Worm (Caenorhabditis elegans) whole organism, L4/young adult: ENCODE results near the gene cest-2.3.

Experiments
- W03F9.2 ChIP-seq: fragments of 150-350 bp; optimal IDR thresholded peaks from 2 replicates; lab custom pipeline; 2014; ENCODE audit warnings: missing biosample characterization, missing genetic modification characterization
- dao-5 ChIP-seq: sonication (generic microtip); optimal IDR thresholded peaks from 2 replicates; lab custom pipeline; 2016; ENCODE audit warnings: missing genotype, missing genetic modification characterization, moderate library complexity, missing compliant biosample characterization

DNA sequence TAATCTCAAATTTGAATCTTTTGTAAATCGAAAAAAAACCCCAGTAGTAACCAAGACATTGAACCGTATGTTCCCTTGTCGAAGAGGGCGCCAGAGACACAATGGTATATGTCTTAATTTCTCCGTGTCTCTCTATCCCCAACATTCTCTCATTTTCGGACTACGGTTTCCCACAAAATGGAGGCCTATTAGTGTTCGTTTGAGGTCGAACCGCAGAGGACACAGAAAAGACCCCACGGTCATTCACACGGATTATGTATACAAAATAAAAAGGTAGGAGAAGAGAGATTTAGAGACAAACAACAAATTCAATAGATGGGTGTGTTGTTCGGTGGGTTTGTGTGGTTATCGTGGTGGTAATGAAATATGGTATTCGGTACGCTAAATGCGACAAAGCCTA is 31.8 kb downstream of the cest-2.3 start:
- TF ChIP-seq W03F9.2 = no peak
- no peak for TF ChIP-seq dao-5 (tag; lab: Kevin White, UChicago)
